Fruit fly (Drosophila melanogaster) whole organism, embryonic: ENCODE measurements around the gene woc.

Experiments
- Atf6 ChIP-seq: fragments of 200-800 bp; sonication (Bioruptor generic); IDR thresholded peaks from 2 replicates; pipeline ENCODE4 v1.3.6; 2022; ENCODE audit warnings: missing biosample characterization, missing genetic modification characterization
- CG10654 ChIP-seq: fragments of 200-800 bp; sonication (Bioruptor generic); optimal IDR thresholded peaks from 2 replicates; lab custom pipeline; 2016; ENCODE audit warnings: missing biosample characterization, missing genetic modification characterization
- CG11398 ChIP-seq: fragments of 200-800 bp; sonication (Bioruptor generic); optimal IDR thresholded peaks from 2 replicates; lab custom pipeline; 2016; ENCODE audit warnings: missing biosample characterization, missing genetic modification characterization
- CG11456 ChIP-seq: fragments of 200-800 bp; sonication (Bioruptor generic); IDR thresholded peaks from 3 replicates; pipeline ENCODE4 v1.3.6; 2022; ENCODE audit warnings: missing biosample characterization, missing genetic modification characterization
- CG11695 ChIP-seq: fragments of 200-800 bp; sonication (Bioruptor generic); IDR thresholded peaks from 3 replicates; pipeline ENCODE4 v1.3.6; 2022; ENCODE audit warnings: missing biosample characterization, missing genetic modification characterization
- CG12155 ChIP-seq: fragments of 200-800 bp; sonication (Bioruptor generic); optimal IDR thresholded peaks from 3 replicates; lab custom pipeline; 2016; ENCODE audit warnings: missing biosample characterization, missing genetic modification characterization
- CG12299 ChIP-seq: fragments of 200-800 bp; sonication (Bioruptor generic); optimal IDR thresholded peaks from 2 replicates; lab custom pipeline; 2018; ENCODE audit warnings: missing biosample characterization, mild to moderate bottlenecking, missing genetic modification characterization
- CG15479 ChIP-seq: fragments of 200-800 bp; sonication (Bioruptor generic); optimal IDR thresholded peaks from 3 replicates; lab custom pipeline; 2019; ENCODE audit warnings: missing biosample characterization, mild to moderate bottlenecking, missing genetic modification characterization, moderate library complexity
- CG1602 ChIP-seq: fragments of 200-800 bp; sonication (Bioruptor generic); optimal IDR thresholded peaks from 3 replicates; lab custom pipeline; 2016; ENCODE audit warnings: missing biosample characterization, missing genetic modification characterization
- CG17186 ChIP-seq: fragments of 200-800 bp; sonication (Bioruptor generic); optimal IDR thresholded peaks from 3 replicates; lab custom pipeline; 2017; ENCODE audit warnings: missing biosample characterization, missing genetic modification reagents, missing genetic modification characterization
- CG18262 ChIP-seq: fragments of 200-800 bp; optimal IDR thresholded peaks from 3 replicates; lab custom pipeline; 2019; ENCODE audit warnings: missing biosample characterization, mild to moderate bottlenecking, missing genetic modification characterization, moderate library complexity
- CG2120 ChIP-seq: fragments of 200-800 bp; sonication (Bioruptor generic); optimal IDR thresholded peaks from 3 replicates; lab custom pipeline; 2016; ENCODE audit warnings: missing biosample characterization, missing genetic modification characterization
- CG30403 ChIP-seq: fragments of 200-800 bp; sonication (Bioruptor generic); optimal IDR thresholded peaks from 3 replicates; lab custom pipeline; 2016; ENCODE audit warnings: missing biosample characterization, missing genetic modification characterization
- CG33213 ChIP-seq: fragments of 200-800 bp; sonication (Bioruptor generic); optimal IDR thresholded peaks from 3 replicates; lab custom pipeline; 2016; ENCODE audit warnings: missing biosample characterization, missing genetic modification characterization
- CG4328 ChIP-seq: fragments of 200-800 bp; sonication (Bioruptor generic); optimal IDR thresholded peaks from 3 replicates; lab custom pipeline; 2017; ENCODE audit warnings: missing biosample characterization, missing genetic modification reagents, missing genetic modification characterization
- CG4424 ChIP-seq: fragments of 200-800 bp; sonication (Bioruptor generic); optimal IDR thresholded peaks from 3 replicates; lab custom pipeline; 2016; ENCODE audit warnings: missing biosample characterization, missing genetic modification characterization
- CG8089 ChIP-seq: fragments of 200-800 bp; sonication (Bioruptor generic); optimal IDR thresholded peaks from 3 replicates; lab custom pipeline; 2016; ENCODE audit warnings: missing biosample characterization, missing genetic modification characterization
- CG8281 ChIP-seq: fragments of 200-800 bp; sonication (Bioruptor generic); optimal IDR thresholded peaks from 2 replicates; lab custom pipeline; 2018; ENCODE audit warnings: missing biosample characterization, mild to moderate bottlenecking, missing genetic modification characterization, moderate library complexity
- CG8765 ChIP-seq: fragments of 200-800 bp; sonication (Bioruptor generic); IDR thresholded peaks from 2 replicates; pipeline ENCODE4 v1.3.6; 2022; ENCODE audit warnings: missing biosample characterization, missing genetic modification characterization
- CG9727 ChIP-seq: fragments of 200-800 bp; sonication (Bioruptor generic); optimal IDR thresholded peaks from 3 replicates; lab custom pipeline; 2017; ENCODE audit warnings: missing biosample characterization, mild to moderate bottlenecking, missing genetic modification characterization
- CG9797 ChIP-seq: fragments of 200-800 bp; sonication (Bioruptor generic); optimal IDR thresholded peaks from 3 replicates; lab custom pipeline; 2018; ENCODE audit warnings: missing biosample characterization, mild to moderate bottlenecking, missing genetic modification characterization
- Dad ChIP-seq: fragments of 200-800 bp; sonication (Bioruptor generic); optimal IDR thresholded peaks from 3 replicates; lab custom pipeline; 2016; ENCODE audit warnings: missing biosample characterization, missing genetic modification characterization
- Dref ChIP-seq: fragments of 200-800 bp; sonication (Bioruptor generic); IDR thresholded peaks from 2 replicates; pipeline ENCODE4 v1.3.6; 2022; ENCODE audit warnings: missing biosample characterization, missing genetic modification characterization
- E2f1 ChIP-seq: fragments of 200-800 bp; sonication (Bioruptor generic); IDR thresholded peaks from 2 replicates; pipeline ENCODE4 v1.3.6; 2022; ENCODE audit warnings: missing biosample characterization, missing genetic modification characterization
- Gug ChIP-seq: fragments of 200-800 bp; sonication (Bioruptor generic); IDR thresholded peaks from 4 replicates; pipeline ENCODE4 v1.3.6; 2022; ENCODE audit warnings: missing biosample characterization, missing genetic modification characterization
- H2.0 ChIP-seq: fragments of 200-800 bp; sonication (Bioruptor generic); IDR thresholded peaks from 2 replicates; pipeline ENCODE4 v1.3.6; 2022; ENCODE audit warnings: missing biosample characterization, missing genetic modification characterization
- Hr3 ChIP-seq: fragments of 200-800 bp; sonication (Bioruptor generic); optimal IDR thresholded peaks from 3 replicates; lab custom pipeline; 2016; ENCODE audit warnings: missing biosample characterization, missing genetic modification characterization
- Med ChIP-seq: fragments of 200-800 bp; sonication (Bioruptor generic); peaks from one replicate; lab custom pipeline; 2016; ENCODE audit warnings: missing biosample characterization, missing genetic modification characterization, mild to moderate bottlenecking, inconsistent platforms, moderate library complexity
- Oli ChIP-seq: fragments of 200-800 bp; sonication (Bioruptor generic); optimal IDR thresholded peaks from 2 replicates; lab custom pipeline; 2018; ENCODE audit warnings: missing biosample characterization, mild to moderate bottlenecking, missing genetic modification characterization, moderate library complexity
- Opbp ChIP-seq: fragments of 200-800 bp; sonication (Bioruptor generic); IDR thresholded peaks from 3 replicates; pipeline ENCODE4 v1.3.6; 2022; ENCODE audit warnings: missing biosample characterization, missing genetic modification characterization; ENCODE audit not compliant: partially characterized antibody
- PHDP ChIP-seq: fragments of 200-800 bp; sonication (Bioruptor generic); optimal IDR thresholded peaks from 3 replicates; lab custom pipeline; 2018; ENCODE audit warnings: missing biosample characterization, mild to moderate bottlenecking, missing genetic modification characterization, moderate library complexity
- YL-1 ChIP-seq: fragments of 200-800 bp; sonication (Bioruptor generic); optimal IDR thresholded peaks from 3 replicates; lab custom pipeline; 2017; ENCODE audit warnings: missing biosample characterization, mild to moderate bottlenecking, missing genetic modification characterization
- cad ChIP-seq: fragments of >200 bp; optimal IDR thresholded peaks from 2 replicates; lab custom pipeline; 2017; ENCODE audit warnings: missing biosample characterization, missing genetic modification characterization
- chinmo ChIP-seq: fragments of 200-800 bp; sonication (Bioruptor generic); IDR thresholded peaks from 4 replicates; pipeline ENCODE4 v1.3.6; 2022; ENCODE audit warnings: missing biosample characterization, missing genetic modification characterization; ENCODE audit not compliant: partially characterized antibody
- croc ChIP-seq: fragments of 200-800 bp; sonication (Bioruptor generic); conservative IDR thresholded peaks from 3 replicates; pipeline ENCODE4 v1.3.6; 2022; ENCODE audit warnings: missing biosample characterization, missing genetic modification characterization
- disco-r ChIP-seq: fragments of 200-800 bp; sonication (Bioruptor generic); optimal IDR thresholded peaks from 2 replicates; lab custom pipeline; 2016; ENCODE audit warnings: missing biosample characterization, missing genetic modification characterization
- dysf ChIP-seq: fragments of 200-800 bp; sonication (Bioruptor generic); IDR thresholded peaks from 3 replicates; pipeline ENCODE4 v1.3.6; 2022; ENCODE audit warnings: missing biosample characterization, missing genetic modification characterization
- en ChIP-seq: fragments of 200-800 bp; sonication (Bioruptor generic); optimal IDR thresholded peaks from 2 replicates; lab custom pipeline; 2016; ENCODE audit warnings: missing biosample characterization, missing genetic modification characterization
- exex ChIP-seq: fragments of 200-800 bp; sonication (Bioruptor generic); optimal IDR thresholded peaks from 4 replicates; lab custom pipeline; 2018; ENCODE audit warnings: missing biosample characterization, mild to moderate bottlenecking, missing genetic modification characterization, moderate library complexity
- fd96Cb ChIP-seq: fragments of 200-800 bp; sonication (Bioruptor generic); optimal IDR thresholded peaks from 2 replicates; lab custom pipeline; 2018; ENCODE audit warnings: missing biosample characterization, mild to moderate bottlenecking, missing genetic modification characterization, moderate library complexity
- grn ChIP-seq: fragments of 200-800 bp; sonication (Bioruptor generic); optimal IDR thresholded peaks from 3 replicates; lab custom pipeline; 2017; ENCODE audit warnings: missing biosample characterization, missing genetic modification characterization
- ham ChIP-seq: fragments of 200-800 bp; sonication (Bioruptor generic); IDR thresholded peaks from 2 replicates; pipeline ENCODE4 v1.3.6; 2022; ENCODE audit warnings: missing biosample characterization, missing genetic modification characterization
- odd ChIP-seq: fragments of 200-800 bp; sonication (Bioruptor generic); optimal IDR thresholded peaks from 2 replicates; lab custom pipeline; 2017; ENCODE audit warnings: missing biosample characterization, mild to moderate bottlenecking, missing genetic modification characterization
- pan ChIP-seq, 4 experiments: fragments of >200 bp in 3 of 4; fragments of 200-800 bp in 1 of 4; sonication (Bioruptor generic) in 1 of 4; optimal IDR thresholded peaks in 3 of 4; IDR thresholded peaks in 1 of 4; 2 replicates each; pipeline versions ENCODE4 v1.3.6 to Lab custom; 2017 to 2022; ENCODE audit warnings: missing biosample characterization in 2 of 4, missing genetic modification characterization in 2 of 4, mixed read lengths in 1 of 4
- pb ChIP-seq: fragments of 200-800 bp; sonication (Bioruptor generic); optimal IDR thresholded peaks from 3 replicates; lab custom pipeline; 2016; ENCODE audit warnings: missing biosample characterization, missing genetic modification characterization
- pnt ChIP-seq: fragments of 200-800 bp; sonication (Bioruptor generic); optimal IDR thresholded peaks from 3 replicates; lab custom pipeline; 2016; ENCODE audit warnings: missing biosample characterization, missing genetic modification characterization
- pros ChIP-seq: fragments of 200-800 bp; sonication (Bioruptor generic); optimal IDR thresholded peaks from 3 replicates; lab custom pipeline; 2019; ENCODE audit warnings: missing biosample characterization, mild to moderate bottlenecking, missing genetic modification characterization, moderate library complexity
- twi ChIP-seq: fragments of 200-800 bp; optimal IDR thresholded peaks from 2 replicates; lab custom pipeline; 2019; ENCODE audit warnings: missing biosample characterization, mild to moderate bottlenecking, missing genetic modification characterization, moderate library complexity
- usp ChIP-seq: fragments of >200 bp; optimal IDR thresholded peaks from 2 replicates; lab custom pipeline; 2017; ENCODE audit warnings: missing biosample characterization, missing genetic modification characterization

Gene woc

dm6 chr3R:27273118-27274062 lies 9.5 kb upstream of the woc start, which contains the start of gene CG5934 (continued):
- TF ChIP-seq disco-r (GFP tag; lab: Kevin White, UChicago) (no peak), usp (GFP tag; lab: Kevin White, UChicago) (no peak), CG9727 (GFP tag; lab: Kevin White, UChicago) (peak; percentile 26), fd96Cb (tag; lab: Kevin White, UChicago) (no peak), grn (GFP tag; lab: Kevin White, UChicago) (peak; percentile 20), Opbp (GFP tag; lab: Robert Waterston, UW) (peak; percentile 54; the same call in 1 of the 3 replicates), Dref (peak; percentile 44), CG30403 (GFP tag; lab: Kevin White, UChicago) (peak; percentile 41), CG9797 (GFP tag; lab: Kevin White, UChicago) (no peak), CG11398 (GFP tag; lab: Kevin White, UChicago) (no peak), dysf (0 out of 3 replicates have a peak, but pooled peaks have one; percentile 20), YL-1 (GFP tag; lab: Kevin White, UChicago) (peak; percentile 1), chinmo (GFP tag; lab: Robert Waterston, UW) (no peak), pnt (no peak), CG8089 (GFP tag; lab: Kevin White, UChicago) (peak; percentile 9), CG33213 (GFP tag; lab: Kevin White, UChicago) (peak; percentile 53), Dad (GFP tag; lab: Kevin White, UChicago) (peak; percentile 28), Hr3 (GFP tag; lab: Kevin White, UChicago) (peak; percentile 22), CG11695 (no peak), CG12155 (GFP tag; lab: Kevin White, UChicago) (peak; percentile 34), cad (no peak), twi (tag; lab: Kevin White, UChicago) (no peak), odd (GFP tag; lab: Kevin White, UChicago) (no peak), CG2120 (GFP tag; lab: Kevin White, UChicago) (peak; percentile 59), CG18262 (no peak), CG4424 (GFP tag; lab: Kevin White, UChicago) (no peak), pb (GFP tag; lab: Kevin White, UChicago) (no peak), pros (GFP tag; lab: Kevin White, UChicago) (no peak), CG12299 (tag; lab: Kevin White, UChicago) (no peak), Oli (tag; lab: Kevin White, UChicago) (no peak), croc (no peak), PHDP (no peak), exex (tag; lab: Kevin White, UChicago) (peak; percentile 47), CG11456 (GFP tag; lab: Robert Waterston, UW) (peak; percentile 77; the same call in 2 of the 3 replicates), CG17186 (GFP tag; lab: Kevin White, UChicago) (peak; percentile 16), Med (GFP tag; lab: Kevin White, UChicago) (peak; percentile 88), CG8765 (GFP tag; lab: Robert Waterston, UW) (no peak), CG1602 (GFP tag; lab: Kevin White, UChicago) (no peak), H2.0 (GFP tag; lab: Robert Waterston, UW) (no peak), ham (GFP tag; lab: Robert Waterston, UW) (no peak), E2f1 (GFP tag; lab: Robert Waterston, UW) (no peak), en (GFP tag; lab: Kevin White, UChicago) (no peak), CG4328 (GFP tag; lab: Kevin White, UChicago) (no peak), pan (optimal IDR thresholded peaks at IDR 0.05; lab: Kevin White, UChicago) (no peak), pan (GFP tag; optimal IDR thresholded peaks at IDR 0.05 in 1 of 2, IDR thresholded peaks at IDR 0.05 in 1 of 2) (peak in 1 of 2 experiments; percentile 26), Gug (no peak; the same call in 3 of the 4 replicates), CG15479 (GFP tag; lab: Kevin White, UChicago) (no peak), Atf6 (GFP tag; lab: Robert Waterston, UW) (no peak), CG10654 (GFP tag; lab: Kevin White, UChicago) (peak; percentile 0), CG8281 (no peak)
